Worm (Caenorhabditis elegans) whole organism, midembryonic: ENCODE data around the gene F32D1.8.
A peak's percentile ranks its signal among the peaks of the same experiment; 100 is the strongest.
"Not testable (repeated sequence)": the region's sequence is repeated elsewhere in the genome, so short reads cannot be mapped to it uniquely, and the experiment has no call there.

Experiments
- T22C8.4 ChIP-seq: fragments of 200-800 bp; sonication (Bioruptor generic); IDR thresholded peaks from 2 replicates; pipeline ENCODE4 v1.3.6; 2022; ENCODE audit warnings: missing genetic modification characterization, missing compliant biosample characterization
- flt-1 ChIP-seq: fragments of 200-800 bp; sonication (Bioruptor generic); IDR thresholded peaks from 2 replicates; pipeline ENCODE4 v1.3.6; 2022; ENCODE audit warnings: missing genetic modification characterization, missing compliant biosample characterization
- klf-2 ChIP-seq: fragments of 200-800 bp; sonication (Bioruptor generic); conservative IDR thresholded peaks from 2 replicates; pipeline ENCODE4 v1.3.6; 2022; ENCODE audit warnings: missing genetic modification reagents, missing genetic modification characterization, missing compliant biosample characterization
- med-1 ChIP-seq: sonication (generic microtip); optimal IDR thresholded peaks from 2 replicates; lab custom pipeline; 2017; ENCODE audit warnings: missing genetic modification characterization, mild to moderate bottlenecking, missing compliant biosample characterization, antibody characterized with exemption, missing genetic modification reagents; ENCODE audit not compliant: insufficient read depth
- ref-1 ChIP-seq: fragments of 200-800 bp; sonication (Bioruptor generic); conservative IDR thresholded peaks from 2 replicates; pipeline ENCODE4 v1.3.6; 2022; ENCODE audit warnings: missing genetic modification reagents, missing genetic modification characterization, missing compliant biosample characterization
- tab-1 ChIP-seq: fragments of 200-800 bp; sonication (Bioruptor generic); IDR thresholded peaks from 2 replicates; pipeline ENCODE4 v1.3.6; 2022; ENCODE audit warnings: missing genetic modification characterization, missing compliant biosample characterization
- ztf-23 ChIP-seq: fragments of 200-800 bp; sonication (Bioruptor generic); IDR thresholded peaks from 2 replicates; pipeline ENCODE4 v1.3.6; 2022; ENCODE audit warnings: missing genetic modification reagents, missing genetic modification characterization, missing compliant biosample characterization
- ztf-29 ChIP-seq: fragments of 200-800 bp; sonication (Bioruptor generic); IDR thresholded peaks from 2 replicates; pipeline ENCODE4 v1.3.6; 2022; ENCODE audit warnings: missing genetic modification reagents, missing genetic modification characterization, missing compliant biosample characterization

The F32D1.8 gene

DNA sequence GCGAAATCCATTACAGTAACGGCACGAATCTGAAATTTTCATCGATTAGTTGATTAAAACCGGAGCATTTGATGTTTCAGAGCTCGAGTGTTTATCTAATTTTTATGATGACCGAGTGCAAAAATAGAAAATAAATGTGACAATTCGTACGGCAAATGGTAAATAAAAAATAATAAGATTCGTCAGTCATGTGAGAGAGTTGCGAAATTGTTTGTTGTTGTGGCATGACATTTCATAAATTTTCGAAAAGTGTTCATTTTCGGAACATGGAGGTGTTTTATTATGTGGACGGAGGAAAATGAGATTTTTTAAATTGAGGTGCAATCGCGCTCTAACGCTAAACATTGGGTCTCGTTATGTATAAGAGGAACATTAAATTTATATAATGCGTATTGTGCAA, 35.8 kb downstream of the F32D1.8 start:
- TF ChIP-seq ref-1 (GFP tag; lab: Robert Waterston, UW), result no peak

DNA sequence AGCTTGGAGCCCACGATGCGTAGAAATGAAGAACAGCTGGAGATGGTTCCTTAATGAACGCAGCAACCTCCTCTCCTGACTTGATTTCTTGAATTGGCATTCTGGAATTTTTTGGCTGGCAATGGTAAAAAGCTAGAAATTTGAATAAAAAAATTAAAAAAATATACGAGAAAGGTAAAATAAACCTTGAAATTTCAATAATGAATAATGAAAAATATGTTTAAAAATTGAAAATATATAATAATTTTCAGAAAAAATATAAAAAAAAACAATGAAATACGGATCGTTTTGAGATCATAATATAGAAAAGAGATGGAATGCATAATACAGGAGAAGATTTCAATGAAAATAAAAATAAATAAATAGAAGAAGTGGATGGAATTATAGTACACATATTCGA, 36.3 kb downstream of the F32D1.8 start, which contains the start of gene glrx-3:
Gene glrx-3 (minus strand): TSS at position 101 of the 400 bp plus-strand sequence.
- TF ChIP-seq flt-1 (GFP tag; lab: Robert Waterston, UW) (no peak), T22C8.4 (GFP tag; lab: Robert Waterston, UW) (no peak), ztf-29 (GFP tag; lab: Robert Waterston, UW) (no peak)

DNA sequence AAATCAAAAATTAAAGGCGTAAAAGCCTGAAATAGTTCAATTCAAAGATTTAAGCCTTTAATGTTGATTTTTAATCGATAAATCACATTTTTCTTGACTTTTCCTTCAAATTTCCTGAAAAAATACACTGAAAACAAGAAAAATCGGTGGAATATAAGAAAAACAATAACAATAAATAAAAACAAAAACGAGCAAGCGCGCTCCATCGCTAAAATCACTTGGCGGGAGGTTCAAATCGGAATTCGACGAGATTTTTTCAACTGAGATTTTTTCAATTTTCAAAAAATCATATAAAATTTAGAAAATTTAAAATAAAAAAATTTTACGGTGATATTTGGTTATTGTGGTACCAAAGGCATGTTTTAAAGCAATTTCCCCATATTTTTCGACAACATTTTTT, 38.0 kb downstream of the F32D1.8 start:
- TF ChIP-seq flt-1 (GFP tag; lab: Robert Waterston, UW), result no peak
- no peak for TF ChIP-seq klf-2 (GFP tag; lab: Robert Waterston, UW)
- TF ChIP-seq ref-1 (GFP tag; lab: Robert Waterston, UW), result no peak

DNA sequence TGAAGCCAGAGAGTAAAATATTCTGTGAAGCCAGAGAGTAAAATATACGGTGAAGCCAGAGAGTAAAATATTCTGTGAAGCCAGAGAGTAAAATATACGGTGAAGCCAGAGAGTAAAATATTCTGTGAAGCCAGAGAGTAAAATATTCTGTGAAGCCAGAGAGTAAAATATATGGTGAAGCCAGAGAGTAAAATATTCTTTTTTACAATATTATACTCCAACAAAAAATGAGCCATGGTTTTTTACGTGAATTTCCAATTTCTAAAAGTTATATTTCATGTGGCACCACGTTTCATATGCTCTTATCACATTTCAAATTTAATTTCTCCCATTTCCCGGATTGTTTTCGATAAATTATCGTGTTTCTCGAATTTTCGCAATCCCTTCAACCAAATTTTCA, 41.1 kb downstream of the F32D1.8 start, which contains the start of gene irld-1:
Gene irld-1 (plus strand): TSS at position 301 of the 400 bp plus-strand sequence.
- TF ChIP-seq tab-1, klf-2, ztf-23 (GFP tag; lab: Robert Waterston, UW): not testable (repeated sequence)

DNA sequence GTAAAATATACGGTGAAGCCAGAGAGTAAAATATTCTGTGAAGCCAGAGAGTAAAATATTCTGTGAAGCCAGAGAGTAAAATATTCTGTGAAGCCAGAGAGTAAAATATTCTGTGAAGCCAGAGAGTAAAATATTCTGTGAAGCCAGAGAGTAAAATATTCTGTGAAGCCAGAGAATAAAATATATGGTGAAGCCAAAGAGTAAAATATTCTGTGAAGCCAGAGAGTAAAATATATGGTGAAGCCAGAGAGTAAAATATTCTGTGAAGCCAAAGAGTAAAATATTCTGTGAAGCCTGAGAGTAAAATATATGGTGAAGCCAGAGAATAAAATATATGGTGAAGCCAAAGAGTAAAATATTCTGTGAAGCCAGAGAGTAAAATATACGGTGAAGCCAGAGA, 41.8 kb downstream of the F32D1.8 start:
- 0 out of 2 replicates have a peak, but pooled peaks have one; percentile 18 for TF ChIP-seq T22C8.4 (GFP tag; lab: Robert Waterston, UW)
- 0 out of 2 replicates have a peak, but pooled peaks have one; percentile 42 for TF ChIP-seq flt-1 (GFP tag; lab: Robert Waterston, UW)

DNA sequence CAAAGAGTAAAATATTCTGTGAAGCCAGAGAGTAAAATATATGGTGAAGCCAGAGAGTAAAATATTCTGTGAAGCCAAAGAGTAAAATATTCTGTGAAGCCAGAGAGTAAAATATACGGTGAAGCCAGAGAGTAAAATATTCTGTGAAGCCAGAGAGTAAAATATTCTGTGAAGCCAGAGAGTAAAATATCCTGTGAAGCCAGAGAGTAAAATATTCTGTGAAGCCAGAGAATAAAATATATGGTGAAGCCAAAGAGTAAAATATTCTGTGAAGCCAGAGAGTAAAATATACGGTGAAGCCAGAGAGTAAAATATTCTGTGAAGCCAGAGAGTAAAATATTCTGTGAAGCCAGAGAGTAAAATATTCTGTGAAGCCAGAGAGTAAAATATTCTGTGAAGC, 44.0 kb downstream of the F32D1.8 start:
- TF ChIP-seq flt-1 (GFP tag; lab: Robert Waterston, UW), result peak; percentile 61; the same call in 1 of the 2 replicates

DNA sequence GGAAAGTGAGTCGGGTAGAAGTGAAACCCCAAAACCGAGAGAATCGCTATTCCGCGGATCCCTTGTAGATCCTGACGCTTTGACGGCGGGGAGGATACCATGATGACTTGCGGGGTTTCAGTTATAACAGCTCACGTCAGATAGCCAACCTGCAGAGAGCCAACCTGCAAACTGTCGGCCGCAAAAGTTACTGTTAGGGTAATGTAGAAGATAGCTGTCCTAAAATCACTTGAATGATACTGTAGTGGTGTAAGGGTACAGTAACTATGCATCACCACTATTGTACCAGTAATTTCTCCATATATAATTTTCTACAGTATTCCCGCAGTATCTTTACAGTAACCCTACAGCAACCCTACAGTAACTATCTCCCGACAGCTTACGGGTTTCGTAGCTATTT, 45.1 kb downstream of the F32D1.8 start, which contains the start of gene oac-12:
Gene oac-12 (minus strand): TSS at position 101 of the 400 bp plus-strand sequence.
- TF ChIP-seq ztf-23 (GFP tag; lab: Robert Waterston, UW) (no peak), ztf-29 (GFP tag; lab: Robert Waterston, UW) (no peak), T22C8.4 (GFP tag; lab: Robert Waterston, UW) (no peak)

DNA sequence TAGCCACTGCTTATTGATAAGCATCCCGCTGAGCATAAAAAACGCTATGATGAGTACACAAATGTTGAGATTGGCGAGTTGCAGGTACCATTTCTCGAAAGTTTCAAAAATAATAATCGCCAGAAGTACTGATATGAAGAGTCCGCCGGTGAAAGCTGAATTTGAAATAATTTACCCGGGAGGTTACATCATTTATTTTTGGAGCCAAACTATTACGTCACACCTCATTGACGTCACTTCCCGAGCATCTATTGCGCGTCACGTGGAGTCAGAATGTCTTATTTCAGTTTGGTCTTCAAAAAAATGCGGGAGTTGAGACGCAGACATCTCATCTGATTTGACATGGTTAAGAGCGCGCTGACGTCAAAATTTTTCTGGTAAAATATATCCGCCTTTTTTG, 46.7 kb downstream of the F32D1.8 start:
- TF ChIP-seq flt-1 (GFP tag; lab: Robert Waterston, UW) (no peak), med-1 (GFP tag; lab: Kevin White, UChicago) (no peak)

DNA sequence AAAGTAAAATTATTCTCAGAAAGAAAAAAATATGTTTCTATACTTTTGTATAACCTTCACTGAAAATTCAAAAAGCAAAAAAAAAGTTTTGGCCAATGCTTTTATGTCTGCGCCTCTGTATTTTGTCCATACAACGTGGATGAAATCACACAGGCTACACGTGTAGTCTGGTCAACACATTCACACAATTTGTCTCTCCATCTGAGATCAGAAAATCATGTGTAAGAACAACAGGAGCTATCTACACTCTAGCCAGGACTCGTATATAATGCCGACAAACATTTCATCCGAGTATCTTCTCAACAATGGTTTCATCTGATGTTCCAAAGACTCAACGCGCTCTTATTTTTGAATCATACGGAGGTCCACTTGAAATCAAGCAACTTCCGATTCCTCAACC, 50.7 kb downstream of the F32D1.8 start, which contains the start of gene D2063.1:
Gene D2063.1 (plus strand): TSS at position 281 of the 400 bp plus-strand sequence.
- TF ChIP-seq med-1 (GFP tag; lab: Kevin White, UChicago), result no peak
- TF ChIP-seq flt-1 (GFP tag; lab: Robert Waterston, UW), result no peak
- no peak for TF ChIP-seq klf-2 (GFP tag; lab: Robert Waterston, UW)
- no peak for TF ChIP-seq tab-1 (GFP tag; lab: Robert Waterston, UW)
